Fruit fly (Drosophila melanogaster) whole organism, wandering third instar larva: ENCODE results near the gene Cow.

ENCODE experiments used
- Abd-B ChIP-seq: fragments of >200 bp; optimal IDR thresholded peaks from 2 replicates; lab custom pipeline; 2017; ENCODE audit warnings: missing biosample characterization, missing genetic modification characterization
- CG32264 ChIP-seq: fragments of 200-800 bp; sonication (Bioruptor generic); optimal IDR thresholded peaks from 2 replicates; lab custom pipeline; 2016; ENCODE audit warnings: missing biosample characterization, missing genetic modification characterization
- CG9705 ChIP-seq: fragments of 200-800 bp; sonication (Bioruptor generic); optimal IDR thresholded peaks from 2 replicates; lab custom pipeline; 2018; ENCODE audit warnings: missing biosample characterization, mild to moderate bottlenecking, missing genetic modification characterization
- CrebA ChIP-seq: fragments of 200-800 bp; sonication (Bioruptor generic); optimal IDR thresholded peaks from 2 replicates; lab custom pipeline; 2016; ENCODE audit warnings: missing biosample characterization, mild to moderate bottlenecking, missing genetic modification characterization, borderline replicate concordance
- Dfd ChIP-seq: fragments of >200 bp; optimal IDR thresholded peaks from 2 replicates; lab custom pipeline; 2017; ENCODE audit warnings: missing biosample characterization, missing genetic modification characterization
- Dif ChIP-seq: fragments of 200-275, 200-300 bp; sonication (Bioruptor generic); optimal IDR thresholded peaks from 2 replicates; lab custom pipeline; 2018; ENCODE audit warnings: missing biosample characterization, missing genetic modification characterization; ENCODE audit not compliant: partially characterized antibody
- GATAd ChIP-seq: sonication (Bioruptor generic); optimal IDR thresholded peaks from 2 replicates; lab custom pipeline; 2016; ENCODE audit warnings: missing biosample characterization, missing genetic modification characterization
- HLH106 ChIP-seq: fragments of 200-800 bp; optimal IDR thresholded peaks from 3 replicates; lab custom pipeline; 2019; ENCODE audit warnings: missing biosample characterization, mild to moderate bottlenecking, missing genetic modification characterization, moderate library complexity
- Hr78 ChIP-seq: fragments of >200 bp; optimal IDR thresholded peaks from 2 replicates; lab custom pipeline; 2017; ENCODE audit warnings: missing biosample characterization, missing genetic modification characterization
- Jra ChIP-seq: sonication (Bioruptor generic); optimal IDR thresholded peaks from 2 replicates; lab custom pipeline; 2016; ENCODE audit warnings: missing biosample characterization, missing genetic modification characterization
- Mio ChIP-seq: sonication (Bioruptor generic); optimal IDR thresholded peaks from 2 replicates; lab custom pipeline; 2016; ENCODE audit warnings: missing biosample characterization, missing genetic modification characterization
- Myc ChIP-seq: fragments of >200 bp; optimal IDR thresholded peaks from 2 replicates; lab custom pipeline; 2017
- OdsH ChIP-seq: fragments of 200-800 bp; sonication (Bioruptor generic); optimal IDR thresholded peaks from 2 replicates; lab custom pipeline; 2016; ENCODE audit warnings: missing biosample characterization, mild to moderate bottlenecking, missing genetic modification characterization
- Rel ChIP-seq, 2 experiments: fragments of 200-800 bp; sonication (Bioruptor generic) in 1 of 2; optimal IDR thresholded peaks; 2 replicates in 1 of 2; 3 replicates in 1 of 2; lab custom pipeline; 2016 to 2019; ENCODE audit warnings: mild to moderate bottlenecking in 2 of 2, missing biosample characterization in 2 of 2, missing genetic modification characterization in 2 of 2, moderate library complexity in 1 of 2
- Vsx2 ChIP-seq: fragments of 200-300, 225-300 bp; sonication (Bioruptor generic); optimal IDR thresholded peaks from 2 replicates; lab custom pipeline; 2018; ENCODE audit warnings: missing biosample characterization, missing genetic modification characterization; ENCODE audit not compliant: partially characterized antibody
- br ChIP-seq: fragments of 200-800 bp; sonication (Bioruptor generic); optimal IDR thresholded peaks from 2 replicates; lab custom pipeline; 2016; ENCODE audit warnings: missing biosample characterization, missing genetic modification characterization
- dl ChIP-seq, 2 experiments: fragments of 175-275, 200-275 bp in 1 of 2; fragments of 200-275 bp in 1 of 2; sonication (Bioruptor generic); optimal IDR thresholded peaks; lab custom pipeline; 2018; ENCODE audit warnings: mild to moderate bottlenecking in 2 of 2, missing biosample characterization in 2 of 2, missing genetic modification characterization in 2 of 2, moderate library complexity in 2 of 2; ENCODE audit not compliant: partially characterized antibody in 2 of 2, insufficient read depth in 1 of 2
- dmrt93B ChIP-seq: fragments of 200-800 bp; sonication (Bioruptor generic); optimal IDR thresholded peaks from 2 replicates; lab custom pipeline; 2018; ENCODE audit warnings: missing biosample characterization, mild to moderate bottlenecking, missing genetic modification characterization
- ey ChIP-seq: fragments of 200-800 bp; sonication (Bioruptor generic); optimal IDR thresholded peaks from 2 replicates; lab custom pipeline; 2016; ENCODE audit warnings: missing biosample characterization, missing genetic modification characterization
- foxo ChIP-seq, 2 experiments: fragments of 200-800 bp; sonication (Bioruptor generic); optimal IDR thresholded peaks; 2 replicates in 1 of 2; 3 replicates in 1 of 2; lab custom pipeline; 2016 to 2017; ENCODE audit warnings: missing biosample characterization in 2 of 2, missing genetic modification characterization in 2 of 2
- h ChIP-seq: fragments of 200-800 bp; sonication (Bioruptor generic); optimal IDR thresholded peaks from 3 replicates; lab custom pipeline; 2016; ENCODE audit warnings: missing biosample characterization, mild to moderate bottlenecking, missing genetic modification characterization
- jim ChIP-seq: fragments of 175-275, 200-325 bp; sonication (Bioruptor generic); optimal IDR thresholded peaks from 2 replicates; lab custom pipeline; 2016; ENCODE audit warnings: missing biosample characterization, mild to moderate bottlenecking, missing genetic modification characterization
- pan ChIP-seq: fragments of >200 bp; optimal IDR thresholded peaks from 2 replicates; lab custom pipeline; 2017
- psq ChIP-seq: fragments of 200-800 bp; sonication (Bioruptor generic); optimal IDR thresholded peaks from 3 replicates; lab custom pipeline; 2017; ENCODE audit warnings: missing biosample characterization, mild to moderate bottlenecking, missing genetic modification characterization, moderate library complexity
- rgr ChIP-seq: fragments of 200-800 bp; sonication (Bioruptor generic); optimal IDR thresholded peaks from 3 replicates; lab custom pipeline; 2016; ENCODE audit warnings: missing biosample characterization, mild to moderate bottlenecking, missing genetic modification characterization
- sage ChIP-seq: fragments of 200-800 bp; sonication (Bioruptor generic); optimal IDR thresholded peaks from 2 replicates; lab custom pipeline; 2016; ENCODE audit warnings: missing biosample characterization, mild to moderate bottlenecking, missing genetic modification characterization
- sv ChIP-seq: fragments of 200-800 bp; sonication (Bioruptor generic); optimal IDR thresholded peaks from 3 replicates; lab custom pipeline; 2016; ENCODE audit warnings: missing biosample characterization, missing genetic modification characterization
- tai ChIP-seq: sonication (Bioruptor generic); optimal IDR thresholded peaks from 2 replicates; lab custom pipeline; 2016; ENCODE audit warnings: missing biosample characterization, missing genetic modification characterization
- usp ChIP-seq: fragments of >200 bp; optimal IDR thresholded peaks from 2 replicates; lab custom pipeline; 2017; ENCODE audit warnings: missing biosample characterization, missing genetic modification characterization
- woc ChIP-seq: sonication (Bioruptor generic); optimal IDR thresholded peaks from 2 replicates; lab custom pipeline; 2016; ENCODE audit warnings: missing biosample characterization, mild to moderate bottlenecking, missing genetic modification characterization

The Cow gene

DNA sequence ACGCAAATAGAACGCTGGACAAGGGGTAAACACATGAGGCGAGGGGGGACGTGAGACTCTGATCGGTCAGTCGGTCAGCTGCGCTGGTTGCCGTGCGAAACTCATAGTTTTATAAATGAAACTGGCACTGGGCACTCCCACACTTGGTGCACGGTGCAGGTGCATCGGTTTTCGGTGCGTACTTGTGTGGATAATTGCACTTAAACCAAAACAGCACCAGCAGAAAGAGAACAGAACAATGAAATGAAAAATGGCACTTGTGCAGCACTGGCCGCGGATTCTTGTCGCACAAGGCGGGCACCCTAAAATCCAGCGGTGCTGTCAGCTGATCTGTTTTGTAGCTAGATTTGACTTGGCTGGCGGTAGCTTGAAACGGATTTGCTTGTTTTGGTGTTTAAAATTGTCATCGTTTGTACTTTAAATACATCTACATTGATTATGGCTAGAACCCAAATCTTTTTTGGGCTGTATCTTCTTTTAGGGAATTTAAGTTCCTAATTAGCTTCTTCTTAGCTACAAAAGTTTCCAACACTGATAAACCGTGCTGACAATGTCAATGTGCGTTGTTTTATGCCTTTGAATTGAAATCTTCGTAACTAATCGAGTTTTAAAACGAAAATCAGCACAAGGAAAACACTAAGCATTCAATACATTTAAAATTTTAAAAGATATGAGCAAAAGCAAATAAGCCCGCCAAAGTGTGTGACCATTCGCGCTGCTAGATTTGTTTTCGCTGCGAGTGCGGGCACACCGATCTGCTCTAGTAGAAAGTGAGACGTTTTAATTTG lies 5.3 kb upstream of the Cow start, which contains the start of the genes Rassf and CenB1A (continued):
- TF ChIP-seq h (GFP tag; lab: Kevin White, UChicago), result peak; percentile 36
- TF ChIP-seq psq (GFP tag; lab: Kevin White, UChicago), result peak; percentile 45
- no peak for TF ChIP-seq usp (GFP tag; lab: Kevin White, UChicago)
- TF ChIP-seq sv (GFP tag; lab: Kevin White, UChicago), result peak; percentile 35

DNA sequence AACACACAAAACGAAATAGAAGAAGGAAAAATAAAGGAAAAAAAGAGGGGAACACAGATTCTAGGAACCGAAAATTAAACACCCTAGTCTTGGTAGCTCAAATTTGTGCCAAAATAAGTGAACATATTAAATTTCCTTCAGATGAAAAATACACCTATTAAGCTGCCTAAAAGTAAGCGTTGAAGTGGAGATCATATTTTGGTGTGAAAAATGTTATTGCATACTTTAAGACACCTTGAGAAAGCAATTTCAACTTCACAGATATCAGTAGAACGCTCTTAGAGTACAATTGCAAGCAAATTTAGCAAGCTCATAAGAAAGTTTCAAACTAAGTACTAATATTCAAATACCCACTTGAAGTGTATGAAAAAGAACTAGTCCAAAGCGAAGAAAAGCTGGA lies 1.8 kb downstream of the Cow start:
- no peak for TF ChIP-seq CrebA (GFP tag; lab: Kevin White, UChicago)
- no peak for TF ChIP-seq pan (lab: Kevin White, UChicago)
- no peak for TF ChIP-seq dl (GFP tag; optimal IDR thresholded peaks at IDR 0.05; lab: Kevin White, UChicago; ENCODE audit: insufficient read depth in 1 of 2, partially characterized antibody in 2 of 2)
- TF ChIP-seq ey, result no peak
- no peak for TF ChIP-seq GATAd (GFP tag; lab: Kevin White, UChicago)
- TF ChIP-seq Abd-B (GFP tag; lab: Kevin White, UChicago), result no peak
- no peak for TF ChIP-seq Rel (GFP tag; optimal IDR thresholded peaks at IDR 0.05; lab: Kevin White, UChicago)
- no peak for TF ChIP-seq Rel (tag; optimal IDR thresholded peaks at IDR 0.05; lab: Kevin White, UChicago)
- TF ChIP-seq sv (GFP tag; lab: Kevin White, UChicago), result no peak
- TF ChIP-seq CG9705, result no peak
- TF ChIP-seq dmrt93B (GFP tag; lab: Kevin White, UChicago), result no peak
- no peak for TF ChIP-seq Hr78 (GFP tag; lab: Kevin White, UChicago)
- TF ChIP-seq HLH106, result no peak
- TF ChIP-seq jim (GFP tag; lab: Kevin White, UChicago), result no peak
- no peak for TF ChIP-seq psq (GFP tag; lab: Kevin White, UChicago)
- TF ChIP-seq Mio, result no peak
- TF ChIP-seq Vsx2, result no peak
- TF ChIP-seq Myc (lab: Kevin White, UChicago), result no peak
- no peak for TF ChIP-seq Jra (GFP tag; lab: Kevin White, UChicago)
- no peak for TF ChIP-seq woc (GFP tag; lab: Kevin White, UChicago)
- TF ChIP-seq, all 38 proteins: peak for 0

DNA sequence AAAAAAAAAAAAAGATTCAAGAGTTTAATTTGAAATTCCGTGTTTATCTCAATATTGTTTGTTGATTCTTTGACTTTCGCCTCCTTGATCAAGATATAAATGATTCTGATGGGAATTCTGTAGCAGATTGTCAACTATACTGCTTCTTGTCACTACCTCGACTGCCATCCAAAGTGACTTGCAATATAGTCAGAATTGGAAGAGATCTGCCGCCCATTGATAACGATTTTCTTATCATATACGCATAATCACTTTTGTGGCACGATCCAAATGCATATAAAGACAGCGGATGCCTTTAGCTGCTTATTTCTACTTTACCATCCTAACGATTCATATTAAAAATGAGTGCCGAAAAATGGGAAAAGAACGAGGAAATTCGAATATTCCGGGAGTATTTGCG lies 13.3 kb downstream of the Cow start, which contains the start of gene CG6738:
CG6738 (plus strand) TSS at position 301 of the 400 bp plus-strand sequence.
- no peak for TF ChIP-seq rgr
- no peak for TF ChIP-seq OdsH (GFP tag; lab: Kevin White, UChicago)
- TF ChIP-seq br (GFP tag; lab: Kevin White, UChicago), result no peak
- TF ChIP-seq Dfd (GFP tag; lab: Kevin White, UChicago), result no peak

DNA sequence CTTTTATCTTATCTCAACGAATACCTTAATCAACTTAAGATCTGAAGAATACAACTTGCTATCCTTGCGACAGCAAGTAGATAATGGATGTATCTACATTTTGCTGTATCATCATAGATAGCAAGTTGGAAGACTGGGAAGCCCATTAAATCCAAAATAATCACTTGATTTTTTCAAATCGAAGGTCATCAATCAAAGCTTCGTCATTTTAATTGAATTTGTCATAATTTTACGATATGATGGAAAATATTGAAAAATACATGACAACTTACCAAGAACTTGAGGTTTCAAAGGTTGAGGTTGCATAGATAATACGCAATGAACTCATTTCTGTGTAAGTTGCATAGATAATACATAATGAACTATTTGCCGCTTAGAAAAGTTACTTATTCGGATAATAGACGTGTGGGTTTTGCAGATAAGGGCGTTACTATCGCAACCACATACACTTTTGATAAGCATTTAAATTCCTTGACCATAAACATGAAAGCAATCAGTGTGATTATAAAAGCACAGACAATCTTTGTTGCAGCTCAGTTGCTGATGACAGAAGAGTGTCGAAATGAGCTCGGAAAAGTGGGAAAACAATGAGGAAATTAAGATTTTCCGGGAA lies 15.2 kb downstream of the Cow start, which contains the start of gene CG6733:
CG6733 (plus strand) TSS at position 532 of the 613 bp plus-strand sequence.
- TF ChIP-seq Rel (GFP tag; optimal IDR thresholded peaks at IDR 0.05; lab: Kevin White, UChicago), result no peak
- peak; percentile 26 for TF ChIP-seq Rel (tag; optimal IDR thresholded peaks at IDR 0.05; lab: Kevin White, UChicago)
- no peak for TF ChIP-seq sage
- no peak for TF ChIP-seq CG9705
- TF ChIP-seq GATAd (GFP tag; lab: Kevin White, UChicago), result no peak
- no peak for TF ChIP-seq rgr

DNA sequence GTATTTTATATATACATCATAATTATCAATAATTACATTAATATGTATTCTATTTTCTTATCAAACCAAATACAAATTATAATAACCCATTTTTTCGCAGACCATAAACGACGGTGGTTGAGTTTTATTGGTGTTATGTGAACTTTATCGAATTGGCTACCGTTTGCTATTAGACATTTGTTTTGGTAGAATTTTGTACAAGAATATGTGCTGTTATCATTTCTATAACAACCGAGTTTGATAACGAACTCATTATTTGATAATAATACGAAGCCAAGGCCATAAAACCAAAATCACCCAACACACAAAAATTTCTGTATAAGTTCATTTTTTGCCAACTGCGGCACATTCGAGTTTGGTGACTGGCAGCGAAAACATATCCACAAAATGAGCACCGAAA lies 17.2 kb downstream of the Cow start, which contains the start of gene CG17109:
CG17109 (plus strand) TSS at position 345 of the 400 bp plus-strand sequence.
- no peak for TF ChIP-seq pan (lab: Kevin White, UChicago)
- TF ChIP-seq dmrt93B (GFP tag; lab: Kevin White, UChicago), result no peak
- no peak for TF ChIP-seq usp (GFP tag; lab: Kevin White, UChicago)
- no peak for TF ChIP-seq Hr78 (GFP tag; lab: Kevin White, UChicago)
- TF ChIP-seq Dif (GFP tag; lab: Kevin White, UChicago), result no peak
- no peak for TF ChIP-seq Jra (GFP tag; lab: Kevin White, UChicago)
- no peak for TF ChIP-seq Rel (GFP tag; optimal IDR thresholded peaks at IDR 0.05; lab: Kevin White, UChicago)
- TF ChIP-seq Rel (tag; optimal IDR thresholded peaks at IDR 0.05; lab: Kevin White, UChicago), result no peak
- TF ChIP-seq CrebA (GFP tag; lab: Kevin White, UChicago), result no peak
- TF ChIP-seq Vsx2, result no peak
- no peak for TF ChIP-seq tai (GFP tag; lab: Kevin White, UChicago)
- TF ChIP-seq foxo (GFP tag; optimal IDR thresholded peaks at IDR 0.05; lab: Kevin White, UChicago), result no peak
- TF ChIP-seq CG32264 (GFP tag; lab: Kevin White, UChicago), result no peak
